Worm (Caenorhabditis elegans) whole organism, midembryonic: ENCODE data around the gene ZK1086.3.

Experiments
- T22C8.4 ChIP-seq: fragments of 200-800 bp; sonication (Bioruptor generic); IDR thresholded peaks from 2 replicates; pipeline ENCODE4 v1.3.6; 2022; ENCODE audit warnings: missing genetic modification characterization, missing compliant biosample characterization
- cog-1 ChIP-seq: sonication (generic microtip); optimal IDR thresholded peaks from 2 replicates; lab custom pipeline; 2016; ENCODE audit warnings: missing genetic modification characterization, missing compliant biosample characterization
- flt-1 ChIP-seq: fragments of 200-800 bp; sonication (Bioruptor generic); IDR thresholded peaks from 2 replicates; pipeline ENCODE4 v1.3.6; 2022; ENCODE audit warnings: missing genetic modification characterization, missing compliant biosample characterization
- klf-2 ChIP-seq: fragments of 200-800 bp; sonication (Bioruptor generic); conservative IDR thresholded peaks from 2 replicates; pipeline ENCODE4 v1.3.6; 2022; ENCODE audit warnings: missing genetic modification reagents, missing genetic modification characterization, missing compliant biosample characterization
- med-1 ChIP-seq: sonication (generic microtip); optimal IDR thresholded peaks from 2 replicates; lab custom pipeline; 2017; ENCODE audit warnings: missing genetic modification characterization, mild to moderate bottlenecking, missing compliant biosample characterization, antibody characterized with exemption, missing genetic modification reagents; ENCODE audit not compliant: insufficient read depth
- ref-1 ChIP-seq: fragments of 200-800 bp; sonication (Bioruptor generic); conservative IDR thresholded peaks from 2 replicates; pipeline ENCODE4 v1.3.6; 2022; ENCODE audit warnings: missing genetic modification reagents, missing genetic modification characterization, missing compliant biosample characterization
- tab-1 ChIP-seq: fragments of 200-800 bp; sonication (Bioruptor generic); IDR thresholded peaks from 2 replicates; pipeline ENCODE4 v1.3.6; 2022; ENCODE audit warnings: missing genetic modification characterization, missing compliant biosample characterization
- ztf-23 ChIP-seq: fragments of 200-800 bp; sonication (Bioruptor generic); IDR thresholded peaks from 2 replicates; pipeline ENCODE4 v1.3.6; 2022; ENCODE audit warnings: missing genetic modification reagents, missing genetic modification characterization, missing compliant biosample characterization
- ztf-29 ChIP-seq: fragments of 200-800 bp; sonication (Bioruptor generic); IDR thresholded peaks from 2 replicates; pipeline ENCODE4 v1.3.6; 2022; ENCODE audit warnings: missing genetic modification reagents, missing genetic modification characterization, missing compliant biosample characterization

- TF ChIP-seq flt-1 (GFP tag; lab: Robert Waterston, UW) (no peak), ztf-23 (GFP tag; lab: Robert Waterston, UW) (no peak), T22C8.4 (no peak), ztf-29 (GFP tag; lab: Robert Waterston, UW) (no peak), cog-1 (tag; lab: Kevin White, UChicago) (no peak), klf-2 (GFP tag; lab: Robert Waterston, UW) (no peak), med-1 (GFP tag; lab: Kevin White, UChicago) (no peak), ref-1 (GFP tag; lab: Robert Waterston, UW) (no peak), tab-1 (GFP tag; lab: Robert Waterston, UW) (no peak)
Measured at ce11 chrX:13759676-13760447, 30.8 kb upstream of the ZK1086.3 start, which contains the start of gene cest-13.
